Fruit fly (Drosophila melanogaster) whole organism, adult: Measurements from ENCODE around the gene CG13738.

ENCODE experiments used
- CG5204 ChIP-seq: fragments of 200-800 bp; sonication (Bioruptor generic); optimal IDR thresholded peaks from 2 replicates; lab custom pipeline; 2016; ENCODE audit warnings: missing biosample characterization, missing genetic modification characterization
- CG7101 ChIP-seq: fragments of 200-800 bp; sonication (Bioruptor generic); optimal IDR thresholded peaks from 2 replicates; lab custom pipeline; 2018; ENCODE audit warnings: missing biosample characterization, mild to moderate bottlenecking, missing genetic modification characterization, moderate library complexity
- Hr96 ChIP-seq: fragments of 200-800 bp; sonication (Bioruptor generic); optimal IDR thresholded peaks from 2 replicates; lab custom pipeline; 2016; ENCODE audit warnings: missing biosample characterization, missing genetic modification characterization
- bab1 ChIP-seq: fragments of 200-800 bp; sonication (Bioruptor generic); optimal IDR thresholded peaks from 3 replicates; lab custom pipeline; 2019; ENCODE audit warnings: missing biosample characterization, mild to moderate bottlenecking, missing genetic modification characterization, moderate library complexity
- cic ChIP-seq: fragments of 200-800 bp; sonication (Bioruptor generic); optimal IDR thresholded peaks from 2 replicates; lab custom pipeline; 2017; ENCODE audit warnings: missing biosample characterization, mild to moderate bottlenecking, missing genetic modification characterization, moderate library complexity
- kay ChIP-seq: fragments of 200-800 bp; sonication (Bioruptor generic); peaks from one replicate; lab custom pipeline; 2016; ENCODE audit warnings: missing biosample characterization, missing genetic modification characterization, borderline replicate concordance
- ovo ChIP-seq: fragments of 200-800 bp; sonication (Bioruptor generic); optimal IDR thresholded peaks from 2 replicates; lab custom pipeline; 2016; ENCODE audit warnings: missing biosample characterization, missing genetic modification characterization

DNA sequence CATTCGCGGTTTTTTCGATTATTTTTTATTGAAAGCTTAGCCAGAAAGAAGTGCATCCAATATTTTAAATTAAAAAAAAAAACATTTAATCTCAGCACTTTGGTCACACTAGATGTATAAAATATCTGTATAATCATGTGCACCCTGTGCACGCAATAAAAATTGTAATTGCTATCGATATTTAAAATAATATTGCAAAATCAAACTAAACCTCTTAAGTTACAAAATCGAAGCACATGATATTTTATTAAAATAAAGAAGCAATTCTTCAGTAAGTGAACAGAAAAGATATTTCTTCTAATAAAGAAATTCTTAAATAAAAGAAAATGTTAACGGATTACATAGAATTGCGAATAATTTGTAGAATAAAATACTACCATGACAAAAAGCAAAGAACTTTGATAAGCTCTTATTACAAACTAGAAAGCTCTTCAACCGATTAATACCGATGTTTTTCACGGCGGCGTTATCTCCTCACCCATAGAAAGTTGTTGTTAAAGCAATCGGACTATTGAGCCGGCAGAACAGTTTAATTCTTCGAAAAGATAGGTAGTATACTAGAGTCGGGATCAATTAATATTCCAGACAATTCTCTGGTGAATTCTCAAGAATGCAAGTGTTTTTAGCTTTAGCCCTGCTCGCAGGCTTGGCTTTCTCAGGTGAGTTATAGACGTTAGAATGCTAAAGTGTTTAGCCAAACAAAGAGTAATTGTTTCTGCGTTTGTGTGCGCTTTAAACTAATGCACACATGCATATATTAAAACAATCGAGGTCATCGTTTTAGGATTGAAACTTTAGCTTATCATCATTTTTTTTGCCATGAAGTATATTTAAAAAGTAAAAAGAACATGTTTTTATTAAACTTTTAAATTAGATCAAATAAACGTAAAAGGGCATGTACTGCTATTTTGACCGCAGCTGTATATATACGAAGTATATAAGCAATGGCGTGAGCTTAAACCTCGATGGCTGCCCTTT is 20.8 kb upstream of the CG13738 start, which contains the start of gene CtsK1:
- TF ChIP-seq CG5204 (GFP tag; lab: Kevin White, UChicago) (no peak), kay (GFP tag; lab: Kevin White, UChicago) (no peak), cic (no peak), Hr96 (GFP tag; lab: Kevin White, UChicago) (no peak), CG7101 (tag; lab: Kevin White, UChicago) (peak; percentile 83), bab1 (GFP tag; lab: Kevin White, UChicago) (peak; percentile 88), ovo (GFP tag; lab: Kevin White, UChicago) (peak; percentile 63)
